Fruit fly (Drosophila melanogaster) whole organism, embryonic: ENCODE results near the gene Cyp6a18.

Experiments
- CG11504 ChIP-seq: fragments of 200-800 bp; sonication (Bioruptor generic); optimal IDR thresholded peaks from 3 replicates; lab custom pipeline; 2019; ENCODE audit warnings: missing biosample characterization, mild to moderate bottlenecking, missing genetic modification characterization, moderate library complexity
- CG15696 ChIP-seq: fragments of 200-800 bp; sonication (Bioruptor generic); optimal IDR thresholded peaks from 2 replicates; lab custom pipeline; 2019; ENCODE audit warnings: missing biosample characterization, mild to moderate bottlenecking, missing genetic modification characterization, moderate library complexity
- CG18599 ChIP-seq: fragments of 200-800 bp; sonication (Bioruptor generic); optimal IDR thresholded peaks from 3 replicates; lab custom pipeline; 2017; ENCODE audit warnings: missing biosample characterization, missing genetic modification characterization, mild to moderate bottlenecking, moderate library complexity, missing genetic modification reagents
- CG2678 ChIP-seq: fragments of 200-800 bp; sonication (Bioruptor generic); optimal IDR thresholded peaks from 3 replicates; lab custom pipeline; 2019; ENCODE audit warnings: missing biosample characterization, mild to moderate bottlenecking, missing genetic modification characterization, moderate library complexity
- CG30020 ChIP-seq: fragments of 200-800 bp; optimal IDR thresholded peaks from 2 replicates; lab custom pipeline; 2019; ENCODE audit warnings: missing biosample characterization, mild to moderate bottlenecking, missing genetic modification characterization, moderate library complexity
- NK7.1 ChIP-seq: fragments of 200-800 bp; sonication (Bioruptor generic); optimal IDR thresholded peaks from 3 replicates; lab custom pipeline; 2016; ENCODE audit warnings: missing biosample characterization, missing genetic modification characterization
- Ravus ChIP-seq: fragments of 200-800 bp; sonication (Bioruptor generic); IDR thresholded peaks from 2 replicates; pipeline ENCODE4 v1.3.6; 2022; ENCODE audit warnings: missing biosample characterization, missing genetic modification characterization
- Rfx ChIP-seq: fragments of 200-800 bp; sonication (Bioruptor generic); IDR thresholded peaks from 2 replicates; pipeline ENCODE4 v1.3.6; 2022; ENCODE audit warnings: missing biosample characterization, missing genetic modification characterization
- fu2 ChIP-seq: fragments of 200-800 bp; sonication (Bioruptor generic); optimal IDR thresholded peaks from 2 replicates; lab custom pipeline; 2016; ENCODE audit warnings: missing biosample characterization, missing genetic modification characterization
- gem ChIP-seq: fragments of 200-800 bp; sonication (Bioruptor generic); optimal IDR thresholded peaks from 2 replicates; lab custom pipeline; 2019; ENCODE audit warnings: missing biosample characterization, mild to moderate bottlenecking, missing genetic modification characterization, moderate library complexity
- gro ChIP-seq: fragments of 200-800 bp; sonication (Bioruptor generic); optimal IDR thresholded peaks from 2 replicates; lab custom pipeline; 2016; ENCODE audit warnings: missing biosample characterization, missing genetic modification characterization
- lmd ChIP-seq: fragments of 200-800 bp; sonication (Bioruptor generic); IDR thresholded peaks from 2 replicates; pipeline ENCODE4 v1.3.6; 2022; ENCODE audit warnings: missing biosample characterization, missing genetic modification characterization
- onecut ChIP-seq: fragments of 200-800 bp; sonication (Bioruptor generic); IDR thresholded peaks from 2 replicates; pipeline ENCODE4 v1.3.6; 2022; ENCODE audit warnings: missing biosample characterization, missing genetic modification characterization
- pfk ChIP-seq: fragments of 200-800 bp; sonication (Bioruptor generic); optimal IDR thresholded peaks from 2 replicates; lab custom pipeline; 2018; ENCODE audit warnings: missing biosample characterization, mild to moderate bottlenecking, missing genetic modification characterization, moderate library complexity
- pros ChIP-seq: fragments of 200-800 bp; sonication (Bioruptor generic); optimal IDR thresholded peaks from 3 replicates; lab custom pipeline; 2019; ENCODE audit warnings: missing biosample characterization, mild to moderate bottlenecking, missing genetic modification characterization, moderate library complexity
- sens ChIP-seq: fragments of 200-800 bp; sonication (Bioruptor generic); peaks from one replicate; lab custom pipeline; 2016; ENCODE audit warnings: missing biosample characterization, missing genetic modification characterization
- usp ChIP-seq: fragments of >200 bp; optimal IDR thresholded peaks from 2 replicates; lab custom pipeline; 2017; ENCODE audit warnings: missing biosample characterization, missing genetic modification characterization
- yki ChIP-seq: fragments of >200 bp; optimal IDR thresholded peaks from 3 replicates; lab custom pipeline; 2018

Gene Cyp6a18

DNA sequence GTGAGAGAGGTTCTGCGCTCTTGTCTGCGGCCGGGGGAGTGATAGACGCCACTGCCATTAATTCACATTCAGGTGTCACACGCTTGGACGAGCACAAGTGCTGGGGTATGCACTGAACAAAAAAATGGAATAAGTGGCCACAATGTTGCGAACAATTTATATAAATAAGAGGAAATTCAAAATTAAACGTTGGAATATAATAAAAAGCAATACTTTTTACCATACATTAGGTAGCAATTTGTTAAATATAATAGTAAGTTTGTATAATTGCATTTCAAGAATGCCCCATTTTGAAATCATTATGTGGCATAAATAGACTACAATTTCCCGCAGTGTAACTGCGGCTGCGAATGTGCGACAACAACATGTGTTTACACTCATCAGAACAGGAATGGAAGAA is 41.4 kb downstream of the Cyp6a18 start (continued):
- peak; percentile 11 for TF ChIP-seq CG15696 (tag; lab: Kevin White, UChicago)
- TF ChIP-seq usp (GFP tag; lab: Kevin White, UChicago) = no peak
- TF ChIP-seq CG18599 (GFP tag; lab: Kevin White, UChicago) = peak; percentile 32
- peak; percentile 9 for TF ChIP-seq CG2678 (tag; lab: Kevin White, UChicago)
- TF ChIP-seq pfk (GFP tag; lab: Kevin White, UChicago) = no peak
- no peak for TF ChIP-seq fu2
- peak; percentile 45 for TF ChIP-seq CG11504 (tag; lab: Kevin White, UChicago)
- peak; percentile 23 for TF ChIP-seq gem (tag; lab: Kevin White, UChicago)
- no peak for TF ChIP-seq NK7.1
- no peak for TF ChIP-seq yki
- TF ChIP-seq sens = peak; percentile 82
- TF ChIP-seq lmd (GFP tag; lab: Robert Waterston, UW) = peak; percentile 41
- no peak for TF ChIP-seq CG30020 (tag; lab: Kevin White, UChicago)

DNA sequence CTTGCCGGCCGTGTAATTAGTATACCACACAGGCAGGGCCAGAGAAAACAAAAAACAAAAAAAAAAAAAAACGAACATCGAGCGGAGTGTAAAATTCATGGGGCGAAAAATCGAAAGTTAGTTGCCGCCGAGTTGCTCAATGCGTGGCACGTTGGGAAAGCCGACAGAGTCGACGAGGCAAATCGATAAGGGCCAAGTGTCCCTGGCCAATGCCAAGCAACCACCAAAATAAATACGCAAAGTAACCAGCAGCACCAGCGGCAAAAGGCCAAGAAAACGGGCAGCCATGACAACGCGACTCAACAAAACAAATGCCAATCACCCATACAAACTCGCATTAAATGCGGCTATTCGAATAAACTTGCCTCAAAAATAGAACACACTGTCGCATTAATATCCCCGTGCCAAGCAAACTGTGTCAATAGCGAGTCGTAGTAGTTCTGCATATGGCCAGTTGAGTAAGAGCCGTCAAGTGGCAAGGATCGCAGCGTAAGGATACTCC is 42.0 kb downstream of the Cyp6a18 start, which contains the start of gene CG12885:
Gene CG12885 (plus strand): TSS at position 452 of the 502 bp plus-strand sequence.
- TF ChIP-seq onecut (GFP tag; lab: Robert Waterston, UW) (peak; percentile 93), pros (GFP tag; lab: Kevin White, UChicago) (peak; percentile 11), Rfx (peak; percentile 60), Ravus (no peak), gro (GFP tag; lab: Kevin White, UChicago) (no peak)
- TF ChIP-seq, all 482 proteins: peak for 3
